Fruit fly (Drosophila melanogaster) whole organism, wandering third instar larva: Measurements from ENCODE around the gene CG32755.
A peak's percentile ranks its signal among the peaks of the same experiment; 100 is the strongest.

Experiments
- CG32264 ChIP-seq: fragments of 200-800 bp; sonication (Bioruptor generic); optimal IDR thresholded peaks from 2 replicates; lab custom pipeline; 2016; ENCODE audit warnings: missing biosample characterization, missing genetic modification characterization
- Dif ChIP-seq: fragments of 200-275, 200-300 bp; sonication (Bioruptor generic); optimal IDR thresholded peaks from 2 replicates; lab custom pipeline; 2018; ENCODE audit warnings: missing biosample characterization, missing genetic modification characterization; ENCODE audit not compliant: partially characterized antibody
- GATAd ChIP-seq: sonication (Bioruptor generic); optimal IDR thresholded peaks from 2 replicates; lab custom pipeline; 2016; ENCODE audit warnings: missing biosample characterization, missing genetic modification characterization
- HLH106 ChIP-seq: fragments of 200-800 bp; optimal IDR thresholded peaks from 3 replicates; lab custom pipeline; 2019; ENCODE audit warnings: missing biosample characterization, mild to moderate bottlenecking, missing genetic modification characterization, moderate library complexity
- Jra ChIP-seq: sonication (Bioruptor generic); optimal IDR thresholded peaks from 2 replicates; lab custom pipeline; 2016; ENCODE audit warnings: missing biosample characterization, missing genetic modification characterization
- N ChIP-seq: fragments of >200 bp; optimal IDR thresholded peaks from 2 replicates; lab custom pipeline; 2018; ENCODE audit warnings: missing biosample characterization, missing external identifiers, missing genetic modification characterization
- Rel ChIP-seq, 2 experiments: fragments of 200-800 bp; sonication (Bioruptor generic) in 1 of 2; optimal IDR thresholded peaks; 2 replicates in 1 of 2; 3 replicates in 1 of 2; lab custom pipeline; 2016 to 2019; ENCODE audit warnings: mild to moderate bottlenecking in 2 of 2, missing biosample characterization in 2 of 2, missing genetic modification characterization in 2 of 2, moderate library complexity in 1 of 2
- Vsx2 ChIP-seq: fragments of 200-300, 225-300 bp; sonication (Bioruptor generic); optimal IDR thresholded peaks from 2 replicates; lab custom pipeline; 2018; ENCODE audit warnings: missing biosample characterization, missing genetic modification characterization; ENCODE audit not compliant: partially characterized antibody
- brk ChIP-seq: fragments of 200-800 bp; sonication (Bioruptor generic); optimal IDR thresholded peaks from 2 replicates; lab custom pipeline; 2016; ENCODE audit warnings: missing biosample characterization, mild to moderate bottlenecking, missing genetic modification characterization
- dmrt93B ChIP-seq: fragments of 200-800 bp; sonication (Bioruptor generic); optimal IDR thresholded peaks from 2 replicates; lab custom pipeline; 2018; ENCODE audit warnings: missing biosample characterization, mild to moderate bottlenecking, missing genetic modification characterization
- fru ChIP-seq: fragments of 200-800 bp; sonication (Bioruptor generic); optimal IDR thresholded peaks from 3 replicates; lab custom pipeline; 2016; ENCODE audit warnings: missing biosample characterization, mild to moderate bottlenecking, missing genetic modification characterization
- psq ChIP-seq: fragments of 200-800 bp; sonication (Bioruptor generic); optimal IDR thresholded peaks from 3 replicates; lab custom pipeline; 2017; ENCODE audit warnings: missing biosample characterization, mild to moderate bottlenecking, missing genetic modification characterization, moderate library complexity
- tai ChIP-seq: sonication (Bioruptor generic); optimal IDR thresholded peaks from 2 replicates; lab custom pipeline; 2016; ENCODE audit warnings: missing biosample characterization, missing genetic modification characterization

DNA sequence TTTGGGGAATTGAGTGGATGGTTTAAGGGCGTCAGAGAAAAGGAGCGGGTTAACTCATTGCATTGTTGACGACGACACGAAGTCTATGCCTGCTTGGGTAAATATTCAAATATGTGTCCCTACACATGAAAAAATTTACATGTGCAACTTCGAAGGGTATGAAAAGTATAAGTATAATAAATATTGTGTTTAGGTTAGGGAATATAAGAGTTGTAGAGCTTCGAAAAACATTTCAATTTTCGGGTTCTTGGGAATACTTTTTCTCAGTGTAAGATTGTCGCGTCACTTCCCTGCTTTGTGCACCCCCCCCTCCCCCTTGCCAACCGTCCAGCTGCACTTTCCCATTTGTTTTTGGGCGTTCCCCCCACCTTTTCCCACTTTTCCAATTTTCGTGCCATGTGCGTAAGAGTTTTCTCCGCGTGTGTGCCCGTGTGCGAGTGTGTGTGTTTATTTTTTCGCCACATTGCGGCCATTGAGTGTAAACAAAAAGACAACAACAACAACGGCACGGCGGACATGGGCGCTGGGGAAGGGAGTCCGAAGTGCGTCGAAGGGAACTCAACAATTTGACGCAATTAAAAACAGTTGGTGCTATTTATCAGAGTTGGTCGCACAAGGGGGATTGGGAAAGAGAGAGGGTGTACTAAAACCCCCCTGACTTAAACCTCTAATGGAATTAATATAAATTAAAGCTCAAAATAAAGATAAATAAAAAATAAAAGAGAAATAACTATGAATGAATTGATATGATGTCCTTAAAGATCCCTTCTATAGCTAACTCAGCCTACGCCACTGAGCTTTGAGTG lies 20.0 kb downstream of the CG32755 start:
- TF ChIP-seq Jra (GFP tag; lab: Kevin White, UChicago), result no peak
- TF ChIP-seq CG32264 (GFP tag; lab: Kevin White, UChicago), result no peak
- TF ChIP-seq brk (GFP tag; lab: Kevin White, UChicago), result no peak
- no peak for TF ChIP-seq dmrt93B
- TF ChIP-seq tai (GFP tag; lab: Kevin White, UChicago), result no peak
- TF ChIP-seq fru, result peak; percentile 25
- TF ChIP-seq N, result no peak
- no peak for TF ChIP-seq Vsx2 (GFP tag; lab: Kevin White, UChicago)
- TF ChIP-seq Rel (GFP tag; optimal IDR thresholded peaks at IDR 0.05; lab: Kevin White, UChicago), result no peak
- no peak for TF ChIP-seq Rel (tag; optimal IDR thresholded peaks at IDR 0.05; lab: Kevin White, UChicago)
- TF ChIP-seq psq (GFP tag; lab: Kevin White, UChicago), result peak; percentile 23
- no peak for TF ChIP-seq GATAd (GFP tag; lab: Kevin White, UChicago)
- TF ChIP-seq Dif (GFP tag; lab: Kevin White, UChicago), result no peak
- TF ChIP-seq HLH106 (tag; lab: Kevin White, UChicago), result peak; percentile 44
